Fruit fly (Drosophila melanogaster): ENCODE results near the gene CG10375.
A peak's percentile ranks its signal among the peaks of the same experiment; 100 is the strongest.

Gene CG10375

DNA sequence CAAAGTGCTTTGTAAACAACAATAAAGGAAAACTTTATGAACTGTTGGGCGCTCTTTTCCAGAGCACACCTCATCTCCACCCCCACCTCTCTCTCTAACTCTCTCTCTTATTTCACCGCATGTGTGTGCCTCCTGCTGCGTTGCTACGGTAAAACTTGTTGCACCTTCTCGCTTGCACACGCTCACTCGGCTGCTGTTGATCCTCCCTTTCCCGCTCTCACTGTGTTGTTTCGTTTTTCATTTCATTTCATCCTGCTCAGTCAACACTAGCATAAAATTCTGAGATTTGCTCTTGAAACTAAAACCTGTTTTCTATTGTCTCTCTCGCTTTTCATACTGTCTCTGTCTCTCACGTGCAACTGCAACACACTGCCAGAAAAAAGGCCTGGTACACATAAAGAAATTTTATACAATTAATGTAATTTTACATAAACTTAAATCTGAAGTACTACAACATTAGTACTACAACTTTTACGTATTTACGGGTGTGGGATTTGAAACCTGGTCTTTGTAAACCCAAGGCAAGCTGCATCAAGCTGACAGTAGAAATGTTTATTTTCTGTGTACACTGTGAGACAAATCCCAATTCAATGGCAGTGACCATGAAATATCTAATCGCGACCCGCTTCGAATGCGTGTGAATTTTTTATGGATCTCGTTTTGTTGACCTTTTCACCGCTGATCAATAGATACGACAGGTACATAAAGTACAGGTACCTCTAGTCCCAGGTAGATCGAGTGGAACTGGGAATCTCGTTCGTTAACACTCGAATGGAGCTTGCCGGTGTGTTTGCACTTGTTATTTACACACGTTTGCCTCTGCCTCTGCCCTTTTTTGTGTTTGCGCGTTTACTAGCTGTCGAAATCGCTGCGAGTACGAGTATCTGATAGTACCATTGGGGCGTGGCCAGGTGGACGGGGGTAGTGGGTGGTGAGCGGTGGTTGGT, 15.2 kb downstream of the CG10375 start:
- TF ChIP-seq fd64A (GFP tag; optimal IDR thresholded peaks at IDR 0.05) (peak; percentile 55), Hr78 (GFP tag; optimal IDR thresholded peaks at IDR 0.05) (peak in 1 of 2 experiments; percentile 97), CG6791 (GFP tag; IDR thresholded peaks at IDR 0.05; ENCODE audit: partially characterized antibody) (no peak; the same call in 2 of the 3 replicates), CG7987 (GFP tag; optimal IDR thresholded peaks at IDR 0.05) (peak; percentile 88), CG34224 (GFP tag; IDR thresholded peaks at IDR 0.05; ENCODE audit: partially characterized antibody) (no peak), CTCF (GFP tag; optimal IDR thresholded peaks at IDR 0.05) (peak; percentile 49), gro (GFP tag; optimal IDR thresholded peaks at IDR 0.05) (peak; percentile 8), Antp (GFP tag; optimal IDR thresholded peaks at IDR 0.05) (peak; percentile 77), shn (GFP tag; optimal IDR thresholded peaks at IDR 0.05) (peak; percentile 54), slp2 (GFP tag; optimal IDR thresholded peaks at IDR 0.05) (peak; percentile 85), CG6254 (GFP tag; optimal IDR thresholded peaks at IDR 0.05) (peak; percentile 94), scrt (GFP tag; optimal IDR thresholded peaks at IDR 0.05) (peak; percentile 63), zfh1 (GFP tag; IDR thresholded peaks at IDR 0.05) (peak; percentile 95), YL-1 (GFP tag; optimal IDR thresholded peaks at IDR 0.05) (peak; percentile 39), Dfd (GFP tag; optimal IDR thresholded peaks at IDR 0.05) (no peak), CG18011 (GFP tag; optimal IDR thresholded peaks at IDR 0.05) (peak; percentile 52), CG1792 (GFP tag; optimal IDR thresholded peaks at IDR 0.05) (peak; percentile 70), Gug (GFP tag; IDR thresholded peaks at IDR 0.05) (peak; percentile 68; the same call in 3 of the 4 replicates), dmrt11E (tag; optimal IDR thresholded peaks at IDR 0.05) (peak; percentile 98), Hey (tag; optimal IDR thresholded peaks at IDR 0.05) (peak; percentile 85), CG14667 (GFP tag; IDR thresholded peaks at IDR 0.05) (peak; percentile 80), lbe (GFP tag; optimal IDR thresholded peaks at IDR 0.05) (peak; percentile 73), odd (GFP tag; optimal IDR thresholded peaks at IDR 0.05) (peak; percentile 88), CG13296 (GFP tag; optimal IDR thresholded peaks at IDR 0.05) (peak; percentile 76), Poxn (GFP tag; IDR thresholded peaks at IDR 0.05) (no peak), H15 (GFP tag; IDR thresholded peaks at IDR 0.05) (peak; percentile 72; the same call in 2 of the 3 replicates), CG18476 (GFP tag; optimal IDR thresholded peaks at IDR 0.05) (peak; percentile 87), croc (GFP tag; conservative IDR thresholded peaks at IDR 0.05) (peak; percentile 87), Gsc (GFP tag; IDR thresholded peaks at IDR 0.05) (peak; percentile 81), ttk (GFP tag; IDR thresholded peaks at IDR 0.05) (peak; percentile 70), CG9932 (GFP tag; IDR thresholded peaks at IDR 0.05) (no peak), CG11093 (GFP tag; IDR thresholded peaks at IDR 0.05) (peak; percentile 84), Drgx (GFP tag; IDR thresholded peaks at IDR 0.05) (peak; percentile 88), CG3065 (GFP tag; optimal IDR thresholded peaks at IDR 0.05) (peak; percentile 51), CG12155 (GFP tag; optimal IDR thresholded peaks at IDR 0.05) (peak; percentile 72), NC2α (GFP tag; optimal IDR thresholded peaks at IDR 0.05) (peak; percentile 56), CG4820 (GFP tag; optimal IDR thresholded peaks at IDR 0.05) (peak; percentile 91), chm (GFP tag; IDR thresholded peaks at IDR 0.05) (peak; percentile 71), bbx (GFP tag; IDR thresholded peaks at IDR 0.05; ENCODE audit: partially characterized antibody) (no peak), dm (GFP tag; optimal IDR thresholded peaks at IDR 0.05) (peak; percentile 79), CG15479 (GFP tag; optimal IDR thresholded peaks at IDR 0.05) (peak; percentile 96), tna (GFP tag; IDR thresholded peaks at IDR 0.05; ENCODE audit: partially characterized antibody) (no peak), Usf (GFP tag; optimal IDR thresholded peaks at IDR 0.05) (peak; percentile 84), CG16863 (GFP tag; optimal IDR thresholded peaks at IDR 0.05) (peak; percentile 88), CoRest (tag; optimal IDR thresholded peaks at IDR 0.05) (peak; percentile 89), Sox102F (GFP tag; optimal IDR thresholded peaks at IDR 0.05) (peak; percentile 94), Dek (tag; optimal IDR thresholded peaks at IDR 0.05) (peak; percentile 66), CG2199 (GFP tag; IDR thresholded peaks at IDR 0.05) (peak; percentile 69; the same call in 2 of the 3 replicates)

All from whole organism, embryonic.